Worm (Caenorhabditis elegans) whole organism, late embryonic: ENCODE measurements around the gene fbxa-37.

Experiments used
- C08G9.2 ChIP-seq: sonication (generic microtip); optimal IDR thresholded peaks from 2 replicates; lab custom pipeline; 2016; ENCODE audit warnings: mild to moderate bottlenecking, missing genetic modification characterization, moderate library complexity, missing compliant biosample characterization
- F13H6.1 ChIP-seq: sonication (generic microtip); optimal IDR thresholded peaks from 2 replicates; lab custom pipeline; 2016; ENCODE audit warnings: missing genetic modification characterization, missing compliant biosample characterization
- K02D7.2 ChIP-seq: sonication (generic microtip); optimal IDR thresholded peaks from 2 replicates; lab custom pipeline; 2017; ENCODE audit warnings: mild to moderate bottlenecking, missing genetic modification characterization, missing compliant biosample characterization
- T23F11.4 ChIP-seq: fragments of 200-800 bp; sonication (Bioruptor generic); optimal IDR thresholded peaks from 2 replicates; lab custom pipeline; 2018; ENCODE audit warnings: mild to moderate bottlenecking, missing genetic modification characterization, missing compliant biosample characterization
- ahr-1 ChIP-seq: sonication (generic microtip); optimal IDR thresholded peaks from 2 replicates; lab custom pipeline; 2016; ENCODE audit warnings: missing genetic modification characterization, missing compliant biosample characterization
- ama-1 ChIP-seq: fragments of 150-350 bp; optimal IDR thresholded peaks from 2 replicates; lab custom pipeline; 2014
- ceh-14 ChIP-seq: sonication (generic microtip); optimal IDR thresholded peaks from 2 replicates; lab custom pipeline; 2016; ENCODE audit warnings: missing genotype, missing genetic modification characterization, missing compliant biosample characterization
- ceh-18 ChIP-seq: sonication (generic microtip); optimal IDR thresholded peaks from 2 replicates; lab custom pipeline; 2016; ENCODE audit warnings: missing genetic modification characterization, missing compliant biosample characterization
- ceh-19 ChIP-seq: fragments of 200-800 bp; sonication (Bioruptor generic); optimal IDR thresholded peaks from 2 replicates; lab custom pipeline; 2018; ENCODE audit warnings: mild to moderate bottlenecking, missing genetic modification characterization, missing compliant biosample characterization
- ceh-24 ChIP-seq: sonication (generic microtip); optimal IDR thresholded peaks from 2 replicates; lab custom pipeline; 2016; ENCODE audit warnings: mild to moderate bottlenecking, missing genetic modification characterization, missing compliant biosample characterization
- ceh-30 ChIP-seq: fragments of 150-350 bp; optimal IDR thresholded peaks from 2 replicates; lab custom pipeline; 2014; ENCODE audit warnings: missing biosample characterization, missing genetic modification characterization
- ceh-48 ChIP-seq: sonication (generic microtip); optimal IDR thresholded peaks from 2 replicates; lab custom pipeline; 2016; ENCODE audit warnings: missing genetic modification characterization, inconsistent platforms, missing compliant biosample characterization
- ceh-6 ChIP-seq: fragments of 200-800 bp; sonication (Bioruptor generic); optimal IDR thresholded peaks from 2 replicates; lab custom pipeline; 2018; ENCODE audit warnings: mild to moderate bottlenecking, missing genetic modification characterization, missing compliant biosample characterization
- che-1 ChIP-seq: sonication (generic microtip); optimal IDR thresholded peaks from 2 replicates; lab custom pipeline; 2016; ENCODE audit warnings: mild to moderate bottlenecking, missing genetic modification characterization, missing compliant biosample characterization
- dmd-4 ChIP-seq: sonication (generic microtip); optimal IDR thresholded peaks from 2 replicates; lab custom pipeline; 2016; ENCODE audit warnings: borderline replicate concordance, missing genetic modification characterization, missing compliant biosample characterization
- dve-1 ChIP-seq: sonication (generic microtip); optimal IDR thresholded peaks from 2 replicates; lab custom pipeline; 2017; ENCODE audit warnings: antibody characterized with exemption, mild to moderate bottlenecking, missing genetic modification characterization, missing compliant biosample characterization
- elt-2 ChIP-seq: sonication (generic microtip); optimal IDR thresholded peaks from 2 replicates; lab custom pipeline; 2016; ENCODE audit warnings: missing genetic modification reagents, missing genetic modification characterization, missing compliant biosample characterization
- elt-4 ChIP-seq: sonication (generic microtip); optimal IDR thresholded peaks from 2 replicates; lab custom pipeline; 2016; ENCODE audit warnings: missing genetic modification characterization, missing compliant biosample characterization
- eyg-1 ChIP-seq: sonication (generic microtip); optimal IDR thresholded peaks from 2 replicates; lab custom pipeline; 2016; ENCODE audit warnings: missing genotype, missing genetic modification characterization, missing compliant biosample characterization
- fkh-6 ChIP-seq: sonication (generic microtip); optimal IDR thresholded peaks from 2 replicates; lab custom pipeline; 2016; ENCODE audit warnings: missing genetic modification characterization, missing compliant biosample characterization
- gmeb-2 ChIP-seq: sonication (generic microtip); optimal IDR thresholded peaks from 2 replicates; lab custom pipeline; 2016; ENCODE audit warnings: missing genetic modification characterization, inconsistent platforms, missing compliant biosample characterization
- hlh-13 ChIP-seq: fragments of 200-800 bp; sonication (Bioruptor generic); optimal IDR thresholded peaks from 2 replicates; lab custom pipeline; 2018; ENCODE audit warnings: mild to moderate bottlenecking, missing genetic modification characterization, missing compliant biosample characterization
- hlh-30 ChIP-seq: sonication (generic microtip); optimal IDR thresholded peaks from 2 replicates; lab custom pipeline; 2017; ENCODE audit warnings: antibody characterized with exemption, missing genetic modification characterization, missing compliant biosample characterization; ENCODE audit not compliant: insufficient read depth
- hlh-6 ChIP-seq: sonication (generic microtip); optimal IDR thresholded peaks from 2 replicates; lab custom pipeline; 2016; ENCODE audit warnings: missing genotype, missing genetic modification characterization, missing compliant biosample characterization
- hlh-8 ChIP-seq: sonication (generic microtip); optimal IDR thresholded peaks from 2 replicates; lab custom pipeline; 2016; ENCODE audit warnings: missing genotype, missing genetic modification characterization, missing compliant biosample characterization
- lim-6 ChIP-seq: sonication (generic microtip); optimal IDR thresholded peaks from 2 replicates; lab custom pipeline; 2016; ENCODE audit warnings: missing genetic modification characterization, missing compliant biosample characterization
- mec-3 ChIP-seq: sonication (generic microtip); optimal IDR thresholded peaks from 2 replicates; lab custom pipeline; 2016; ENCODE audit warnings: borderline replicate concordance, missing genetic modification characterization, missing compliant biosample characterization
- nfya-1 ChIP-seq: sonication (generic microtip); optimal IDR thresholded peaks from 2 replicates; lab custom pipeline; 2017; ENCODE audit warnings: missing genetic modification characterization, mild to moderate bottlenecking, missing compliant biosample characterization, antibody characterized with exemption, moderate library complexity
- pag-3 ChIP-seq: sonication (generic microtip); optimal IDR thresholded peaks from 2 replicates; lab custom pipeline; 2016; ENCODE audit warnings: missing compliant biosample characterization, missing genetic modification characterization, borderline replicate concordance
- pha-4 ChIP-seq: fragments of 150-350 bp; optimal IDR thresholded peaks from 2 replicates; lab custom pipeline; 2018; ENCODE audit warnings: missing biosample characterization, missing genetic modification reagents, missing genetic modification characterization
- pqm-1 ChIP-seq: sonication (generic microtip); optimal IDR thresholded peaks from 2 replicates; lab custom pipeline; 2016; ENCODE audit warnings: missing genetic modification characterization, missing compliant biosample characterization
- sox-2 ChIP-seq: fragments of 200-800 bp; sonication (Bioruptor generic); IDR thresholded peaks from 2 replicates; pipeline ENCODE4 v1.3.6; 2022; ENCODE audit warnings: missing genetic modification reagents, missing genetic modification characterization, missing compliant biosample characterization
- syd-9 ChIP-seq: sonication (generic microtip); optimal IDR thresholded peaks from 2 replicates; lab custom pipeline; 2016; ENCODE audit warnings: mild to moderate bottlenecking, missing genetic modification characterization, moderate library complexity, missing compliant biosample characterization
- tbx-7 ChIP-seq: sonication (generic microtip); optimal IDR thresholded peaks from 2 replicates; lab custom pipeline; 2016; ENCODE audit warnings: missing genotype, missing genetic modification characterization, missing compliant biosample characterization
- unc-86 ChIP-seq: sonication (generic microtip); optimal IDR thresholded peaks from 2 replicates; lab custom pipeline; 2016; ENCODE audit warnings: missing genetic modification characterization, missing compliant biosample characterization
- ztf-16 ChIP-seq: sonication (generic microtip); optimal IDR thresholded peaks from 2 replicates; lab custom pipeline; 2017; ENCODE audit warnings: missing genetic modification characterization, missing compliant biosample characterization

fbxa-37 gene

DNA sequence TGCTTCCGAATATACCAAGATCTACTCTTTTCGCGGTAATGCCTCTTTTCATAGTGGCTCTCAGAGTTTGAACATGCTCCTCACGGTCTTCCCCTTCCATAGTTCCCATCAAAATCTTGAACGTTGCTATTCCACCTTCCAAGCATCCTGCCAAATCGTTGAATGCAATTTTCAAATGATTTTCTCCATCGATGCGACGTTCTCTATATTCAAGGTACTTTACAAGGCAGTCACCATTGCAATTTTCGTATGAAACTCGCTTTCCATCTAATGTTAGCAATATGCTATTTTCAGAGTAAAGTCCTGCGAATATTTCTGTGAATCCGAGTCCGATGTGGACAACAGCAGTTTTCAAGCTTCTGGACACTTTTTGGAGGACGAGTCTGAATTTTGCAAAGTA, 29.5 kb downstream of the fbxa-37 start (continued):
- no peak for TF ChIP-seq sox-2
- no peak for TF ChIP-seq hlh-13
- TF ChIP-seq che-1 = no peak
- no peak for TF ChIP-seq ceh-19 (GFP tag; lab: Kevin White, UChicago)
- TF ChIP-seq, all 69 proteins: peak for 0

DNA sequence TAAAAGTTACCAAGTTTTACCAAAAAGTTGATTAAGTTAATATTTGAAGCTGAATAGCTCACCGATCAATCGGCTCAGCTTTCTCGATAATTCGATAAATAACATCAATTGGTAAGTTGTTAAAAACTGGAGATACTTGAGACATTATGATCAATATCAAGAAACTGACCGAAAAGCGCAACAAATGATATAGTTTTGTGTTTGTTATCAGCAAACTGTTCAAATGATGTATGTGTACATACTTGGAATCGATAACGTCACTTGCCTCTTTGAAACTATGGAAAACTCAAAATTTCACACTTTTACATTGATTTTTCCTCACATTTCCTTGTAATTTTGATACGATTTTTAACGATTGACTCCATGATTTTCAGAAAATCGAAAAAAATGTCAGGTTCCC, 30.2 kb downstream of the fbxa-37 start, which contains the start of the genes fbxa-80 and fbxa-19:
TSS of gene fbxa-80 (minus strand) at position 173 of the 400 bp plus-strand sequence.
TSS of gene fbxa-19 (plus strand) at position 364 of the 400 bp plus-strand sequence.
- TF ChIP-seq che-1 (no peak), K02D7.2 (tag; lab: Kevin White, UChicago) (no peak), ceh-14 (tag; lab: Kevin White, UChicago) (no peak), dve-1 (tag; lab: Kevin White, UChicago) (no peak), ceh-30 (tag; lab: Kevin White, UChicago) (no peak), ahr-1 (tag; lab: Kevin White, UChicago) (no peak), T23F11.4 (GFP tag; lab: Kevin White, UChicago) (no peak), hlh-6 (tag; lab: Kevin White, UChicago) (no peak), pqm-1 (tag; lab: Kevin White, UChicago) (no peak), hlh-30 (tag; lab: Kevin White, UChicago) (no peak), F13H6.1 (tag; lab: Kevin White, UChicago) (no peak), mec-3 (no peak), elt-4 (no peak), ceh-6 (no peak), unc-86 (tag; lab: Kevin White, UChicago) (no peak), ceh-18 (tag; lab: Kevin White, UChicago) (no peak), syd-9 (tag; lab: Kevin White, UChicago) (no peak), ceh-24 (tag; lab: Kevin White, UChicago) (no peak), ztf-16 (tag; lab: Kevin White, UChicago) (no peak)
- TF ChIP-seq, all 69 proteins: peak for 0

DNA sequence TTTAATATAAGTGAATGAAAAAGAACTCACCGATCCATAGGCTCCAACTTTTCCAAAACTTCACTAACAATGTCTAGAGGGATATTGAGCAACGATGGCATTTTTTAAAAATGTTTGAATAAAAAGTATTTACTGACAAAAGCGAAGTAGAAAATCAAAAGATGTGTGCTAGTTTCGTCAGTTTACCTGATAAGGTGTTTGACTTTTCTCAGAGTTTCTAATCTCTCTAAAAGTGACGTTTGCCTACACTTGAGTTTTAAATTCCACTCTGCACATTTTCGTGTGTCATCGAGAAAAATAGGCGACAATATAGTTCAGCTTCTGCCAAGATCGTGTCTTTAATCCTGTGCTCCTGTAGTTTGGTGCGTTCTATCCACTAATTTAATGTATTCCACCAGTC, 36.8 kb downstream of the fbxa-37 start, which contains the start of gene fbxa-15:
TSS of gene fbxa-15 (minus strand) at position 101 of the 400 bp plus-strand sequence.
- TF ChIP-seq tbx-7 (tag; lab: Kevin White, UChicago) (no peak), elt-4 (no peak), ama-1 (lab: Kevin White, UChicago) (no peak), ceh-48 (tag; lab: Kevin White, UChicago) (no peak), C08G9.2 (no peak), sox-2 (no peak), ztf-16 (tag; lab: Kevin White, UChicago) (no peak)

DNA sequence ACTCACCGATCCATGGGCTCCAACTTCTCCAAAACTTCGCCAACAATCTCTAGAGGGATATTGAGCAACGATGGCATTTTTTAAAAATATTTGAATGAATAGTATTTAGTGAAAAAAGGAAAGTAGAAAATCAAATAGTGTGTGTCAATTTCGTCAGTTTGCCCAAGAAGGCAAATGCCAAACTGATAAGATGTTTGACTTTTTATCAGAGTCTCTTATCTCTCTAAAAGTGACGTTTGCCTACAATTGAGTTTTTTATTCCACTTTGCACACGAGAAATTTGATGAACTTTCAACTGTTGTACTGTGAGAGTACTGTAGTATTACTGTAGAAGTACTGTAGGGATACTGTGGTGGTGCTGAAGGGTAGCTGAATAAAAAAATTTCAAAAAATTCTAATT, 38.8 kb downstream of the fbxa-37 start:
- TF ChIP-seq syd-9 (tag; lab: Kevin White, UChicago) (no peak), eyg-1 (no peak), pqm-1 (tag; lab: Kevin White, UChicago) (no peak), gmeb-2 (tag; lab: Kevin White, UChicago) (no peak), pag-3 (tag; lab: Kevin White, UChicago) (no peak), elt-2 (peak; percentile 91)

DNA sequence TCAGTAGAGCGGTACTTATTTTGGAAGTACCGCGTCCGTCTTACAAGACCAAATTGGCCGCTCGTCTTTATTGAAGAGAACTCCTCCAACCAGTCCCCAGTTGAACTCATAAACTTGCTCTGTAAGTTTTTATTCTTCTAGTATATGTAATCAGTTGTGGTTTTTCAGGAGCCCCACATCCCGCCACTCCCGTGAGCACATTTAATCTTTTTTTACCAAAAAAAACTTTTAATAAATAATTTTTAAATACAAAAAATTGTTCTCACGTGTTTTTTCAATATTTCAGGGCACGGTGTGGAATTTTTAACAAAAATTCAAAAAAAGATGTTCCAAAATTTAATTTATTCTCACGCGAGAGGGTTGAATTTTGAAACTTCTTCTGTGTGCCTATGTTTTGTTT, 39.7 kb downstream of the fbxa-37 start, which contains the start of gene fbxa-14:
TSS of gene fbxa-14 (minus strand) at position 101 of the 400 bp plus-strand sequence.
- TF ChIP-seq hlh-8 (tag; lab: Kevin White, UChicago) = no peak
- no peak for TF ChIP-seq pha-4 (tag; lab: Kevin White, UChicago)
- TF ChIP-seq nfya-1 = no peak
- no peak for TF ChIP-seq dmd-4 (tag; lab: Kevin White, UChicago)
- TF ChIP-seq tbx-7 (tag; lab: Kevin White, UChicago) = no peak
- no peak for TF ChIP-seq elt-2
- no peak for TF ChIP-seq fkh-6 (tag; lab: Kevin White, UChicago)
- TF ChIP-seq lim-6 (tag; lab: Kevin White, UChicago) = no peak
- no peak for TF ChIP-seq C08G9.2
